Worm (Caenorhabditis elegans) whole organism, L4/young adult: ENCODE data around the gene C31B8.1.
"Not testable (repeated sequence)": the region's sequence is repeated elsewhere in the genome, so short reads cannot be mapped to it uniquely, and the experiment has no call there.

ENCODE experiments used
- W03F9.2 ChIP-seq: fragments of 150-350 bp; optimal IDR thresholded peaks from 2 replicates; lab custom pipeline; 2014; ENCODE audit warnings: missing biosample characterization, missing genetic modification characterization
- dao-5 ChIP-seq: sonication (generic microtip); optimal IDR thresholded peaks from 2 replicates; lab custom pipeline; 2016; ENCODE audit warnings: missing genotype, missing genetic modification characterization, moderate library complexity, missing compliant biosample characterization
- him-1 ChIP-seq: sonication (generic microtip); optimal IDR thresholded peaks from 2 replicates; lab custom pipeline; 2016; ENCODE audit warnings: missing genotype, missing genetic modification reagents, missing genetic modification characterization, missing compliant biosample characterization

The C31B8.1 gene

ce11 chrV:2964786-2965185 is 33.4 kb downstream of the C31B8.1 start, which contains the start of gene srh-88:
Gene srh-88, minus strand, starts transcription at chrV:2964886.
- no peak for TF ChIP-seq dao-5 (tag; lab: Kevin White, UChicago)
- TF ChIP-seq W03F9.2 (tag; lab: Kevin White, UChicago), result no peak
- no peak for TF ChIP-seq him-1 (tag; lab: Kevin White, UChicago)

DNA sequence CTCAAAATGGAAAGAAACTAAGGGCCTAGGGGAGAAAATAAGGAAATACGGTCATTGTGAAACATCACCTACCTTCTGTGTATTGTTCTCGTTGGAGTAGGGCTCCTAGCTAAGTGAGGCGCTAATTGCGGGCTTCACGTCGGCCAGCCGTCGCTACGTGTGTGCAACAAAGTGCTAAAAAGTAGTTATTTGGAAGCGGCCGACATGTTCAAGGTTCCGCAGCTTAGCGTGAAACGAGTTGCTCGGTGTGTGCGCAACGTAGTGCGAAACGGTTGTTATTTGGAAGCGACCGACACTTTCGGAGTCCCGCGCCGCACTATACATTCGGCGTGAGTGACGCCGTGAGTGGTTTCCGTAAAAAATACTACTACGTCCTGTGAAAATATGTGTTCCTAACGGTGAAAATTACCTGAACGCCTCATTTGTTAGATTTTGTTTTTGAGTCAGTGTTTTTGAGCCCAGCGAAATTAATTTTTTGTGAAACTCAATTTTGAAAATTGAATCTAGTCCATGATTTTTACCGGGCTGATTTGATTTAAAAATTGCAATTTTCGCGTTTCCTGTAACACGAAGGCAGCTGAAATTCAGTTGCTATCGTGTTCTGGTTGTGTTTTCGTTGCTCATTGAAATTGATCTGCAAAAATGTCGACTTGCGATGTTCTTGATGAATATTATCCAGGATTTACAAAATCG is 40.1 kb downstream of the C31B8.1 start, which contains the start of gene srw-129:
Gene srw-129 (plus strand): TSS at position 643 of the 693 bp plus-strand sequence.
- TF ChIP-seq dao-5 (tag; lab: Kevin White, UChicago) (no peak), him-1 (tag; lab: Kevin White, UChicago) (no peak), W03F9.2 (tag; lab: Kevin White, UChicago) (no peak)

DNA sequence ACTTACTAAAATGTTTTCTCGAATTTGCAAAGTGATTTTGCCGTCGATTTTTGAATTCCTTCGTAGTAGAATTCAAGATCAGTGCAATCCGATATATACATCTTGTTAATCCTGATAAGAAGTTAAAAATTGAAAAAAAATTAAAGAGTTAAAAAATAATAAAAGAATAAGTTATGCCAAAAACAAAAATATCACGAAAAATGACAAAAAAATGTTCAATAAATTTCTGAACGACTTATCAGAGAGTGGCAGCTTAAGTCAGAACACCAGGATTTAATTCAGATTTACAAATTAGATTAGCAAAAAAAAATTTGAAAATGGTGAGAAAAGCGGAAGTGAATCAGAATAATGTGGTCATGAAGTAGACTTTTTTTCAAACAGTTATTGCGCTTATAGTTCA is 43.9 kb downstream of the C31B8.1 start, which contains the start of gene srw-123:
Gene srw-123 (minus strand): TSS at position 101 of the 400 bp plus-strand sequence.
- not testable (repeated sequence) for TF ChIP-seq him-1, W03F9.2, dao-5 (tag; lab: Kevin White, UChicago)

ce11 chrV:2976287-2976686 is 44.9 kb downstream of the C31B8.1 start, which contains the start of gene srw-124:
Gene srw-124, plus strand, starts transcription at chrV:2976587.
- TF ChIP-seq dao-5 (tag; lab: Kevin White, UChicago), result no peak
- no peak for TF ChIP-seq him-1 (tag; lab: Kevin White, UChicago)
- no peak for TF ChIP-seq W03F9.2 (tag; lab: Kevin White, UChicago)

- no peak for TF ChIP-seq him-1 (tag; lab: Kevin White, UChicago)
These were observed 48.6 kb downstream of the C31B8.1 start, which contains the start of gene srw-118 for ce11 chrV:2979978-2980377. Gene srw-118, minus strand, starts transcription at chrV:2980078.
